Worm (Caenorhabditis elegans) whole organism, early embryonic: ENCODE data around the gene C30G12.2.

Source experiments
- B0310.2 ChIP-seq: sonication (generic microtip); optimal IDR thresholded peaks from 2 replicates; lab custom pipeline; 2016; ENCODE audit warnings: mild to moderate bottlenecking, missing genetic modification characterization, missing compliant biosample characterization
- F13C5.2 ChIP-seq: sonication (generic microtip); optimal IDR thresholded peaks from 2 replicates; lab custom pipeline; 2017; ENCODE audit warnings: mild to moderate bottlenecking, missing genetic modification characterization, inconsistent platforms, missing compliant biosample characterization
- ama-1 ChIP-seq: fragments of 150-350 bp; optimal IDR thresholded peaks from 2 replicates; lab custom pipeline; 2014
- ceh-13 ChIP-seq: fragments of 200-800 bp; sonication (Bioruptor generic); optimal IDR thresholded peaks from 2 replicates; lab custom pipeline; 2018; ENCODE audit warnings: mild to moderate bottlenecking, missing genetic modification characterization, missing compliant biosample characterization
- ets-7 ChIP-seq: sonication (generic microtip); optimal IDR thresholded peaks from 2 replicates; lab custom pipeline; 2016; ENCODE audit warnings: missing genotype, missing genetic modification characterization, missing compliant biosample characterization
- flt-1 ChIP-seq: fragments of 200-800 bp; sonication (Bioruptor generic); IDR thresholded peaks from 2 replicates; pipeline ENCODE4 v1.3.6; 2022; ENCODE audit warnings: missing genetic modification characterization, missing compliant biosample characterization
- hmbx-1 ChIP-seq: sonication (generic microtip); optimal IDR thresholded peaks from 2 replicates; lab custom pipeline; 2016; ENCODE audit warnings: mild to moderate bottlenecking, missing genetic modification characterization, missing compliant biosample characterization
- hmg-4 ChIP-seq: fragments of 200-800 bp; sonication (Bioruptor generic); optimal IDR thresholded peaks from 2 replicates; lab custom pipeline; 2018; ENCODE audit warnings: mild to moderate bottlenecking, missing genetic modification characterization, missing compliant biosample characterization
- hnd-1 ChIP-seq: sonication (generic microtip); optimal IDR thresholded peaks from 2 replicates; lab custom pipeline; 2016; ENCODE audit warnings: missing genetic modification characterization, missing compliant biosample characterization
- pes-1 ChIP-seq: fragments of 200-800 bp; sonication (Bioruptor generic); IDR thresholded peaks from 2 replicates; pipeline ENCODE4 v1.3.6; 2022; ENCODE audit warnings: missing genetic modification reagents, missing genetic modification characterization, missing compliant biosample characterization
- scrt-1 ChIP-seq: fragments of 200-800 bp; sonication (Bioruptor generic); IDR thresholded peaks from 2 replicates; pipeline ENCODE4 v1.3.6; 2022; ENCODE audit warnings: missing genetic modification characterization, missing compliant biosample characterization
- sea-1 ChIP-seq: fragments of 200-800 bp; sonication (Bioruptor generic); conservative IDR thresholded peaks from 2 replicates; pipeline ENCODE4 v1.3.6; 2022; ENCODE audit warnings: missing genetic modification characterization, missing compliant biosample characterization
- tbx-37 ChIP-seq: fragments of 200-800 bp; sonication (Bioruptor generic); conservative IDR thresholded peaks from 2 replicates; pipeline ENCODE4 v1.3.6; 2022; ENCODE audit warnings: missing genetic modification reagents, missing genetic modification characterization, missing compliant biosample characterization
- tra-4 ChIP-seq: sonication (generic microtip); optimal IDR thresholded peaks from 2 replicates; lab custom pipeline; 2017; ENCODE audit warnings: missing genetic modification characterization, missing compliant biosample characterization

DNA sequence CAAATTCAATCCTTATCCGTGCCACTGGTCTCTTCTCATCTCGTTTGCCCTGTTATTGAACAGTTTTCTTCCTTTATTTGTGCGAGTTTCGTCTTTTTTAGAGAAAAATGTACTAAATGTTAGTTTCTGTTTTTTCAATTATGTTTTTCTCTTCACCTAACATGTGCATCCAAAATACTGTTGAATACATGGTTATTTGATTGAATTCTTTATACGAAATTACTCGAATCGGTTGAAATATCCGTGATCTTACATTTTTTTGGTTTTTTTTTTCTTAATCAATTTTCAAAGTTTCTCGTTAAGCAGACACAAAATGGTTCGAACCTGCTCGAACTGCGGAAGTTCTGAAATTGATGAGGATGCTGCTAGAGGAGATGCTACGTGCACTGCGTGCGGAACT lies 15.3 kb downstream of the C30G12.2 start, which contains the start of gene brf-1:
- TF ChIP-seq ama-1 (no peak), scrt-1 (no peak), tbx-37 (GFP tag; lab: Robert Waterston, UW) (no peak), sea-1 (GFP tag; lab: Robert Waterston, UW) (no peak), hmg-4 (GFP tag; lab: Kevin White, UChicago) (no peak), flt-1 (GFP tag; lab: Robert Waterston, UW) (no peak), F13C5.2 (tag; lab: Kevin White, UChicago) (no peak), ets-7 (no peak), hmbx-1 (tag; lab: Kevin White, UChicago) (no peak), pes-1 (GFP tag; lab: Robert Waterston, UW) (no peak), ceh-13 (no peak), B0310.2 (tag; lab: Kevin White, UChicago) (no peak), tra-4 (no peak), hnd-1 (tag; lab: Kevin White, UChicago) (no peak)
